Worm (Caenorhabditis elegans) whole organism, late embryonic: ENCODE data around the gene clc-17.
A peak's percentile ranks its signal among the peaks of the same experiment; 100 is the strongest.

Experiments
- C08G9.2 ChIP-seq: sonication (generic microtip); optimal IDR thresholded peaks from 2 replicates; lab custom pipeline; 2016; ENCODE audit warnings: mild to moderate bottlenecking, missing genetic modification characterization, moderate library complexity, missing compliant biosample characterization
- K02D7.2 ChIP-seq: sonication (generic microtip); optimal IDR thresholded peaks from 2 replicates; lab custom pipeline; 2017; ENCODE audit warnings: mild to moderate bottlenecking, missing genetic modification characterization, missing compliant biosample characterization
- T23F11.4 ChIP-seq: fragments of 200-800 bp; sonication (Bioruptor generic); optimal IDR thresholded peaks from 2 replicates; lab custom pipeline; 2018; ENCODE audit warnings: mild to moderate bottlenecking, missing genetic modification characterization, missing compliant biosample characterization
- Y22D7AL.16 ChIP-seq: sonication (generic microtip); optimal IDR thresholded peaks from 2 replicates; lab custom pipeline; 2016; ENCODE audit warnings: missing genetic modification characterization, missing compliant biosample characterization
- ama-1 ChIP-seq: fragments of 150-350 bp; optimal IDR thresholded peaks from 2 replicates; lab custom pipeline; 2014
- ceh-14 ChIP-seq: sonication (generic microtip); optimal IDR thresholded peaks from 2 replicates; lab custom pipeline; 2016; ENCODE audit warnings: missing genotype, missing genetic modification characterization, missing compliant biosample characterization
- ceh-18 ChIP-seq: sonication (generic microtip); optimal IDR thresholded peaks from 2 replicates; lab custom pipeline; 2016; ENCODE audit warnings: missing genetic modification characterization, missing compliant biosample characterization
- ceh-19 ChIP-seq: fragments of 200-800 bp; sonication (Bioruptor generic); optimal IDR thresholded peaks from 2 replicates; lab custom pipeline; 2018; ENCODE audit warnings: mild to moderate bottlenecking, missing genetic modification characterization, missing compliant biosample characterization
- ceh-30 ChIP-seq: fragments of 150-350 bp; optimal IDR thresholded peaks from 2 replicates; lab custom pipeline; 2014; ENCODE audit warnings: missing biosample characterization, missing genetic modification characterization
- ceh-31 ChIP-seq: sonication (generic microtip); optimal IDR thresholded peaks from 2 replicates; lab custom pipeline; 2016; ENCODE audit warnings: missing genetic modification characterization, missing compliant biosample characterization
- ceh-34 ChIP-seq: sonication (generic microtip); optimal IDR thresholded peaks from 2 replicates; lab custom pipeline; 2016; ENCODE audit warnings: mild to moderate bottlenecking, missing genetic modification characterization, missing compliant biosample characterization
- ceh-45 ChIP-seq: fragments of 200-800 bp; sonication (Bioruptor generic); IDR thresholded peaks from 2 replicates; pipeline ENCODE4 v1.3.6; 2022; ENCODE audit warnings: missing genetic modification reagents, missing genetic modification characterization, missing compliant biosample characterization
- ceh-48 ChIP-seq: sonication (generic microtip); optimal IDR thresholded peaks from 2 replicates; lab custom pipeline; 2016; ENCODE audit warnings: missing genetic modification characterization, inconsistent platforms, missing compliant biosample characterization
- ceh-6 ChIP-seq: fragments of 200-800 bp; sonication (Bioruptor generic); optimal IDR thresholded peaks from 2 replicates; lab custom pipeline; 2018; ENCODE audit warnings: mild to moderate bottlenecking, missing genetic modification characterization, missing compliant biosample characterization
- ceh-9 ChIP-seq: sonication (generic microtip); optimal IDR thresholded peaks from 2 replicates; lab custom pipeline; 2016; ENCODE audit warnings: mild to moderate bottlenecking, missing genetic modification characterization, inconsistent platforms, missing compliant biosample characterization
- che-1 ChIP-seq: sonication (generic microtip); optimal IDR thresholded peaks from 2 replicates; lab custom pipeline; 2016; ENCODE audit warnings: mild to moderate bottlenecking, missing genetic modification characterization, missing compliant biosample characterization
- dmd-4 ChIP-seq: sonication (generic microtip); optimal IDR thresholded peaks from 2 replicates; lab custom pipeline; 2016; ENCODE audit warnings: borderline replicate concordance, missing genetic modification characterization, missing compliant biosample characterization
- dve-1 ChIP-seq: sonication (generic microtip); optimal IDR thresholded peaks from 2 replicates; lab custom pipeline; 2017; ENCODE audit warnings: antibody characterized with exemption, mild to moderate bottlenecking, missing genetic modification characterization, missing compliant biosample characterization
- elt-4 ChIP-seq: sonication (generic microtip); optimal IDR thresholded peaks from 2 replicates; lab custom pipeline; 2016; ENCODE audit warnings: missing genetic modification characterization, missing compliant biosample characterization
- ets-4 ChIP-seq: sonication (generic microtip); optimal IDR thresholded peaks from 2 replicates; lab custom pipeline; 2016; ENCODE audit warnings: missing genetic modification characterization, missing compliant biosample characterization
- eyg-1 ChIP-seq: sonication (generic microtip); optimal IDR thresholded peaks from 2 replicates; lab custom pipeline; 2016; ENCODE audit warnings: missing genotype, missing genetic modification characterization, missing compliant biosample characterization
- fax-1 ChIP-seq: sonication (generic microtip); optimal IDR thresholded peaks from 2 replicates; lab custom pipeline; 2016; ENCODE audit warnings: missing genotype, missing genetic modification characterization, missing compliant biosample characterization
- fkh-10 ChIP-seq: fragments of 150-350 bp; optimal IDR thresholded peaks from 2 replicates; lab custom pipeline; 2014; ENCODE audit warnings: missing biosample characterization, missing genetic modification reagents, missing genetic modification characterization
- fkh-6 ChIP-seq: sonication (generic microtip); optimal IDR thresholded peaks from 2 replicates; lab custom pipeline; 2016; ENCODE audit warnings: missing genetic modification characterization, missing compliant biosample characterization
- gmeb-2 ChIP-seq: sonication (generic microtip); optimal IDR thresholded peaks from 2 replicates; lab custom pipeline; 2016; ENCODE audit warnings: missing genetic modification characterization, inconsistent platforms, missing compliant biosample characterization
- hlh-13 ChIP-seq: fragments of 200-800 bp; sonication (Bioruptor generic); optimal IDR thresholded peaks from 2 replicates; lab custom pipeline; 2018; ENCODE audit warnings: mild to moderate bottlenecking, missing genetic modification characterization, missing compliant biosample characterization
- hlh-15 ChIP-seq: sonication (generic microtip); optimal IDR thresholded peaks from 2 replicates; lab custom pipeline; 2016; ENCODE audit warnings: missing genetic modification characterization, missing compliant biosample characterization
- hlh-30 ChIP-seq: sonication (generic microtip); optimal IDR thresholded peaks from 2 replicates; lab custom pipeline; 2017; ENCODE audit warnings: antibody characterized with exemption, missing genetic modification characterization, missing compliant biosample characterization; ENCODE audit not compliant: insufficient read depth
- hlh-6 ChIP-seq: sonication (generic microtip); optimal IDR thresholded peaks from 2 replicates; lab custom pipeline; 2016; ENCODE audit warnings: missing genotype, missing genetic modification characterization, missing compliant biosample characterization
- hlh-8 ChIP-seq: sonication (generic microtip); optimal IDR thresholded peaks from 2 replicates; lab custom pipeline; 2016; ENCODE audit warnings: missing genotype, missing genetic modification characterization, missing compliant biosample characterization
- lim-6 ChIP-seq: sonication (generic microtip); optimal IDR thresholded peaks from 2 replicates; lab custom pipeline; 2016; ENCODE audit warnings: missing genetic modification characterization, missing compliant biosample characterization
- lin-11 ChIP-seq: fragments of 200-800 bp; sonication (Bioruptor generic); optimal IDR thresholded peaks from 2 replicates; lab custom pipeline; 2018; ENCODE audit warnings: mild to moderate bottlenecking, missing genetic modification characterization, missing compliant biosample characterization
- mec-3 ChIP-seq: sonication (generic microtip); optimal IDR thresholded peaks from 2 replicates; lab custom pipeline; 2016; ENCODE audit warnings: borderline replicate concordance, missing genetic modification characterization, missing compliant biosample characterization
- nfya-1 ChIP-seq: sonication (generic microtip); optimal IDR thresholded peaks from 2 replicates; lab custom pipeline; 2017; ENCODE audit warnings: missing genetic modification characterization, mild to moderate bottlenecking, missing compliant biosample characterization, antibody characterized with exemption, moderate library complexity
- pag-3 ChIP-seq: sonication (generic microtip); optimal IDR thresholded peaks from 2 replicates; lab custom pipeline; 2016; ENCODE audit warnings: missing compliant biosample characterization, missing genetic modification characterization, borderline replicate concordance
- pat-9 ChIP-seq: fragments of 200-800 bp; sonication (Bioruptor generic); optimal IDR thresholded peaks from 2 replicates; lab custom pipeline; 2018; ENCODE audit warnings: mild to moderate bottlenecking, missing genetic modification characterization, moderate library complexity, missing compliant biosample characterization
- pax-1 ChIP-seq: fragments of 150-350 bp; optimal IDR thresholded peaks from 2 replicates; lab custom pipeline; 2014; ENCODE audit warnings: missing biosample characterization, missing genetic modification characterization
- pha-2 ChIP-seq: sonication (generic microtip); optimal IDR thresholded peaks from 2 replicates; lab custom pipeline; 2017; ENCODE audit warnings: mild to moderate bottlenecking, missing genetic modification characterization, missing compliant biosample characterization
- pha-4 ChIP-seq: fragments of 150-350 bp; optimal IDR thresholded peaks from 2 replicates; lab custom pipeline; 2018; ENCODE audit warnings: missing biosample characterization, missing genetic modification reagents, missing genetic modification characterization
- pqm-1 ChIP-seq: sonication (generic microtip); optimal IDR thresholded peaks from 2 replicates; lab custom pipeline; 2016; ENCODE audit warnings: missing genetic modification characterization, missing compliant biosample characterization
- pros-1 ChIP-seq: fragments of 150-350 bp; optimal IDR thresholded peaks from 2 replicates; lab custom pipeline; 2014; ENCODE audit warnings: missing biosample characterization, missing genetic modification reagents, missing genetic modification characterization
- rnt-1 ChIP-seq: sonication (generic microtip); optimal IDR thresholded peaks from 2 replicates; lab custom pipeline; 2016; ENCODE audit warnings: missing genetic modification characterization, missing compliant biosample characterization
- sox-2 ChIP-seq: fragments of 200-800 bp; sonication (Bioruptor generic); IDR thresholded peaks from 2 replicates; pipeline ENCODE4 v1.3.6; 2022; ENCODE audit warnings: missing genetic modification reagents, missing genetic modification characterization, missing compliant biosample characterization
- sox-4 ChIP-seq: sonication (generic microtip); optimal IDR thresholded peaks from 2 replicates; lab custom pipeline; 2017; ENCODE audit warnings: mild to moderate bottlenecking, missing genetic modification characterization, inconsistent platforms, missing compliant biosample characterization
- syd-9 ChIP-seq: sonication (generic microtip); optimal IDR thresholded peaks from 2 replicates; lab custom pipeline; 2016; ENCODE audit warnings: mild to moderate bottlenecking, missing genetic modification characterization, moderate library complexity, missing compliant biosample characterization
- tbx-7 ChIP-seq: sonication (generic microtip); optimal IDR thresholded peaks from 2 replicates; lab custom pipeline; 2016; ENCODE audit warnings: missing genotype, missing genetic modification characterization, missing compliant biosample characterization
- ttx-3 ChIP-seq: sonication (generic microtip); optimal IDR thresholded peaks from 2 replicates; lab custom pipeline; 2016; ENCODE audit warnings: missing genetic modification reagents, missing genetic modification characterization, missing compliant biosample characterization
- unc-3 ChIP-seq, 2 experiments: fragments of 200-800 bp in 1 of 2; sonication (Bioruptor generic) in 1 of 2; sonication (generic microtip) in 1 of 2; conservative IDR thresholded peaks in 1 of 2; optimal IDR thresholded peaks in 1 of 2; 2 replicates each; pipeline versions ENCODE4 v1.3.6 to Lab custom; 2016 to 2022; ENCODE audit warnings: missing compliant biosample characterization in 2 of 2, missing genetic modification characterization in 2 of 2, missing genetic modification reagents in 1 of 2
- unc-42 ChIP-seq: sonication (generic microtip); optimal IDR thresholded peaks from 2 replicates; lab custom pipeline; 2016; ENCODE audit warnings: missing genotype, missing genetic modification characterization, missing compliant biosample characterization
- zip-5 ChIP-seq: sonication (generic microtip); optimal IDR thresholded peaks from 2 replicates; lab custom pipeline; 2016; ENCODE audit warnings: missing genetic modification characterization, missing compliant biosample characterization

The clc-17 gene

DNA sequence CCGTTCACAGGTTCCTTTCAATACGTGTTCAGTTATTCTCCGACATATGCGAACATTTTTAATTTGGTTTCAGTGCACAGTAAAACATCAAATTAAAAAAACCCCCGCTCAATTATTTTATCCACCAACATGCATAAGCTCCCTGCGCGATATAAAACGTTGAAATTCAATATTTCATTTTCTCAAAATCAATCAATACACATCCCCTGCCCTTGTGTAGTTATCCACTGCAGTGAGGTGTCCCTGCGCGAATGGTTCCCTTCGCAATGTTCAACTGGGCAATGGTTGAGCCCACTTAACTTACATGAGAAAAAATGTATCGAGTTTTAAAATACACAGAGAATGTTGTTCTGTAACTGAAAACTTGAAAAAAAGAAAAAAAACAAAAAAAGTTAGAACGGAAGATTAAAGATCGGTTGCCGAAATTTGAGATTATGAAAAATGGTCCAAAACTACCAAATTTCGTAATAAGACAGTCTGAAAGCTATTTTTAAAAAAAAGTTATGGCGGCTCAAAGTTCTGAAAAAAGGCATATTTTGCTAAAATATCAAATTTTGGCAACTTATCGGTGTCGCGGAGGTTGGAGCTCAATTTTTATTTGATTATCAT is 13.1 kb upstream of the clc-17 start (continued):
- peak; percentile 58 for TF ChIP-seq hlh-13 (GFP tag; lab: Kevin White, UChicago)
- TF ChIP-seq rnt-1: peak; percentile 99
- peak; percentile 98 for TF ChIP-seq ceh-30
- peak; percentile 89 for TF ChIP-seq hlh-15 (tag; lab: Kevin White, UChicago)
- peak; percentile 99 for TF ChIP-seq ceh-31 (tag; lab: Kevin White, UChicago)
- peak; percentile 78 for TF ChIP-seq tbx-7 (tag; lab: Kevin White, UChicago)
- peak; percentile 61 for TF ChIP-seq sox-2 (GFP tag; lab: Robert Waterston, UW)
- TF ChIP-seq pqm-1 (tag; lab: Kevin White, UChicago): peak; percentile 97
- no peak for TF ChIP-seq ceh-9 (tag; lab: Kevin White, UChicago)
- peak; percentile 80 for TF ChIP-seq unc-3 (GFP tag; conservative IDR thresholded peaks at IDR 0.05; lab: Robert Waterston, UW)
- TF ChIP-seq unc-3 (tag; optimal IDR thresholded peaks at IDR 0.05; lab: Kevin White, UChicago): peak; percentile 89
- TF ChIP-seq ceh-6 (GFP tag; lab: Kevin White, UChicago): peak; percentile 66
- peak; percentile 93 for TF ChIP-seq ceh-14
- peak; percentile 96 for TF ChIP-seq pax-1 (tag; lab: Kevin White, UChicago)
- peak; percentile 98 for TF ChIP-seq pros-1 (tag; lab: Kevin White, UChicago)
- peak; percentile 48 for TF ChIP-seq hlh-8
- TF ChIP-seq sox-4 (tag; lab: Kevin White, UChicago): peak; percentile 46
- TF ChIP-seq fkh-10 (GFP tag; lab: Kevin White, UChicago): peak; percentile 91
- peak; percentile 63 for TF ChIP-seq K02D7.2
- TF ChIP-seq pha-2 (tag; lab: Kevin White, UChicago): no peak
- peak; percentile 88 for TF ChIP-seq dmd-4 (tag; lab: Kevin White, UChicago)
- TF ChIP-seq lin-11 (tag; lab: Kevin White, UChicago): peak; percentile 52
- TF ChIP-seq C08G9.2 (tag; lab: Kevin White, UChicago): peak; percentile 87
- TF ChIP-seq ceh-45 (GFP tag; lab: Robert Waterston, UW): peak; percentile 69; the same call in 1 of the 2 replicates
- peak; percentile 76 for TF ChIP-seq ttx-3 (tag; lab: Kevin White, UChicago)
- peak; percentile 43 for TF ChIP-seq T23F11.4 (GFP tag; lab: Kevin White, UChicago)
- TF ChIP-seq ceh-34 (tag; lab: Kevin White, UChicago): peak; percentile 99
- TF ChIP-seq gmeb-2 (tag; lab: Kevin White, UChicago): peak; percentile 48
- TF ChIP-seq pat-9 (tag; lab: Kevin White, UChicago): peak; percentile 54
- TF ChIP-seq elt-4 (tag; lab: Kevin White, UChicago): no peak
- peak; percentile 66 for TF ChIP-seq fkh-6 (tag; lab: Kevin White, UChicago)
- TF ChIP-seq hlh-6 (tag; lab: Kevin White, UChicago): peak; percentile 87
- TF ChIP-seq pha-4 (tag; lab: Kevin White, UChicago): peak; percentile 67
- TF ChIP-seq Y22D7AL.16 (tag; lab: Kevin White, UChicago): peak; percentile 67
- peak; percentile 51 for TF ChIP-seq fax-1
- TF ChIP-seq dve-1 (tag; lab: Kevin White, UChicago): peak; percentile 99
- TF ChIP-seq lim-6: peak; percentile 85
- no peak for TF ChIP-seq ama-1 (lab: Kevin White, UChicago)
- peak; percentile 57 for TF ChIP-seq hlh-30 (tag; lab: Kevin White, UChicago)

- peak; percentile 67 for TF ChIP-seq elt-4 (tag; lab: Kevin White, UChicago)
- TF ChIP-seq syd-9 (tag; lab: Kevin White, UChicago): peak; percentile 59
- TF ChIP-seq mec-3 (tag; lab: Kevin White, UChicago): peak; percentile 40
- TF ChIP-seq sox-4 (tag; lab: Kevin White, UChicago): peak; percentile 40
- peak; percentile 68 for TF ChIP-seq unc-42 (tag; lab: Kevin White, UChicago)
- no peak for TF ChIP-seq gmeb-2 (tag; lab: Kevin White, UChicago)
- TF ChIP-seq ceh-18 (tag; lab: Kevin White, UChicago): peak; percentile 76
- TF ChIP-seq pha-2 (tag; lab: Kevin White, UChicago): peak; percentile 65
- no peak for TF ChIP-seq pag-3 (tag; lab: Kevin White, UChicago)
- TF ChIP-seq sox-2 (GFP tag; lab: Robert Waterston, UW): peak; percentile 63
- peak; percentile 34 for TF ChIP-seq hlh-13 (GFP tag; lab: Kevin White, UChicago)
- peak; percentile 62 for TF ChIP-seq ceh-48 (tag; lab: Kevin White, UChicago)
- TF ChIP-seq ceh-14: peak; percentile 37
- TF ChIP-seq che-1 (tag; lab: Kevin White, UChicago): peak; percentile 78
- TF ChIP-seq lin-11 (tag; lab: Kevin White, UChicago): peak; percentile 53
- TF ChIP-seq nfya-1: peak; percentile 73
- peak; percentile 22 for TF ChIP-seq ets-4 (tag; lab: Kevin White, UChicago)
- peak; percentile 66 for TF ChIP-seq eyg-1 (tag; lab: Kevin White, UChicago)
- peak; percentile 41 for TF ChIP-seq ceh-19
- no peak for TF ChIP-seq zip-5 (tag; lab: Kevin White, UChicago)
- TF ChIP-seq rnt-1: peak; percentile 78
These were observed 11.7 kb upstream of the clc-17 start for ce11 chrX:11095480-11095879.
